Fruit fly (Drosophila melanogaster) whole organism, prepupa: ENCODE measurements around the gene kat80.

Source experiments
- Blimp-1 ChIP-seq: fragments of 200-800 bp; sonication (Bioruptor generic); optimal IDR thresholded peaks from 3 replicates; lab custom pipeline; 2017; ENCODE audit warnings: missing biosample characterization, missing genetic modification characterization, mild to moderate bottlenecking, moderate library complexity, missing genetic modification reagents
- CG10631 ChIP-seq: fragments of 200-800 bp; sonication (Bioruptor generic); optimal IDR thresholded peaks from 2 replicates; lab custom pipeline; 2016; ENCODE audit warnings: missing biosample characterization, missing genetic modification characterization
- CG10669 ChIP-seq: fragments of 200-800 bp; sonication (Bioruptor generic); optimal IDR thresholded peaks from 3 replicates; lab custom pipeline; 2018; ENCODE audit warnings: missing biosample characterization, mild to moderate bottlenecking, missing genetic modification characterization, moderate library complexity
- CG15336 ChIP-seq: fragments of 200-800 bp; sonication (Bioruptor generic); IDR thresholded peaks from 2 replicates; pipeline ENCODE4 v1.3.6; 2022; ENCODE audit warnings: missing biosample characterization, missing genetic modification characterization
- CG1621 ChIP-seq: fragments of 200-800 bp; sonication (Bioruptor generic); optimal IDR thresholded peaks from 3 replicates; lab custom pipeline; 2018; ENCODE audit warnings: missing biosample characterization, mild to moderate bottlenecking, missing genetic modification characterization
- CG31627 ChIP-seq: fragments of 200-800 bp; sonication (Bioruptor generic); optimal IDR thresholded peaks from 3 replicates; lab custom pipeline; 2016; ENCODE audit warnings: missing biosample characterization, missing genetic modification characterization
- CG32006 ChIP-seq: fragments of 200-800 bp; sonication (Bioruptor generic); optimal IDR thresholded peaks from 3 replicates; lab custom pipeline; 2017; ENCODE audit warnings: missing biosample characterization, mild to moderate bottlenecking, missing genetic modification characterization
- CG34406 ChIP-seq: fragments of 200-800 bp; sonication (Bioruptor generic); optimal IDR thresholded peaks from 3 replicates; lab custom pipeline; 2016; ENCODE audit warnings: missing biosample characterization, missing genetic modification characterization
- CG3919 ChIP-seq: fragments of 200-800 bp; sonication (Bioruptor generic); optimal IDR thresholded peaks from 3 replicates; lab custom pipeline; 2016; ENCODE audit warnings: missing biosample characterization, missing genetic modification characterization
- CG4318 ChIP-seq: fragments of 200-800 bp; sonication (Bioruptor generic); optimal IDR thresholded peaks from 3 replicates; lab custom pipeline; 2017; ENCODE audit warnings: missing biosample characterization, mild to moderate bottlenecking, missing genetic modification characterization
- CG6163 ChIP-seq: fragments of 200-800 bp; sonication (Bioruptor generic); IDR thresholded peaks from 3 replicates; pipeline ENCODE4 v1.3.6; 2022; ENCODE audit warnings: missing biosample characterization, missing genetic modification characterization
- CG6276 ChIP-seq: fragments of 200-800 bp; sonication (Bioruptor generic); optimal IDR thresholded peaks from 2 replicates; lab custom pipeline; 2017; ENCODE audit warnings: missing biosample characterization, mild to moderate bottlenecking, missing genetic modification characterization
- CG6792 ChIP-seq: fragments of 200-800 bp; sonication (Bioruptor generic); optimal IDR thresholded peaks from 3 replicates; lab custom pipeline; 2016; ENCODE audit warnings: missing biosample characterization, missing genetic modification characterization
- CG6808 ChIP-seq: fragments of 200-800 bp; sonication (Bioruptor generic); optimal IDR thresholded peaks from 3 replicates; lab custom pipeline; 2017; ENCODE audit warnings: missing biosample characterization, missing genetic modification characterization, mild to moderate bottlenecking, moderate library complexity, missing genetic modification reagents
- CG6854 ChIP-seq: fragments of 200-800 bp; sonication (Bioruptor generic); optimal IDR thresholded peaks from 2 replicates; lab custom pipeline; 2017; ENCODE audit warnings: missing biosample characterization, mild to moderate bottlenecking, missing genetic modification characterization
- CG7368 ChIP-seq: fragments of 200-800 bp; sonication (Bioruptor generic); optimal IDR thresholded peaks from 3 replicates; lab custom pipeline; 2016; ENCODE audit warnings: missing biosample characterization, missing genetic modification characterization
- CG8119 ChIP-seq: fragments of 200-800 bp; sonication (Bioruptor generic); IDR thresholded peaks from 3 replicates; pipeline ENCODE4 v1.3.6; 2022; ENCODE audit warnings: missing biosample characterization, missing genetic modification characterization
- Eip75B ChIP-seq: fragments of 200-800 bp; sonication (Bioruptor generic); optimal IDR thresholded peaks from 3 replicates; lab custom pipeline; 2016; ENCODE audit warnings: missing biosample characterization, missing genetic modification characterization
- Eip78C ChIP-seq: fragments of 200-800 bp; sonication (Bioruptor generic); peaks from one replicate; lab custom pipeline; 2016; ENCODE audit warnings: missing biosample characterization, missing genetic modification characterization
- Eip93F ChIP-seq: fragments of 200-800 bp; sonication (Bioruptor generic); optimal IDR thresholded peaks from 2 replicates; lab custom pipeline; 2016; ENCODE audit warnings: missing biosample characterization, mild to moderate bottlenecking, missing genetic modification characterization
- Ets21C ChIP-seq: fragments of 200-800 bp; sonication (Bioruptor generic); optimal IDR thresholded peaks from 3 replicates; lab custom pipeline; 2016; ENCODE audit warnings: missing biosample characterization, missing genetic modification characterization
- Ets96B ChIP-seq: fragments of 200-800 bp; optimal IDR thresholded peaks from 2 replicates; lab custom pipeline; 2019; ENCODE audit warnings: missing biosample characterization, mild to moderate bottlenecking, missing genetic modification characterization, moderate library complexity
- Gug ChIP-seq: fragments of 200-800 bp; sonication (Bioruptor generic); IDR thresholded peaks from 2 replicates; pipeline ENCODE4 v1.3.6; 2022; ENCODE audit warnings: missing biosample characterization, missing genetic modification characterization
- Hr39 ChIP-seq: fragments of 200-800 bp; sonication (Bioruptor generic); optimal IDR thresholded peaks from 2 replicates; lab custom pipeline; 2016; ENCODE audit warnings: missing biosample characterization, missing genetic modification characterization
- Lpt ChIP-seq: fragments of 200-800 bp; sonication (Bioruptor generic); optimal IDR thresholded peaks from 3 replicates; lab custom pipeline; 2016; ENCODE audit warnings: missing biosample characterization, missing genetic modification characterization
- Met ChIP-seq: fragments of 200-800 bp; sonication (Bioruptor generic); optimal IDR thresholded peaks from 3 replicates; lab custom pipeline; 2016; ENCODE audit warnings: missing biosample characterization, missing genetic modification characterization
- OdsH ChIP-seq: fragments of 200-800 bp; sonication (Bioruptor generic); optimal IDR thresholded peaks from 3 replicates; lab custom pipeline; 2016; ENCODE audit warnings: missing biosample characterization, missing genetic modification characterization
- Smox ChIP-seq: fragments of 200-800 bp; sonication (Bioruptor generic); optimal IDR thresholded peaks from 3 replicates; lab custom pipeline; 2016; ENCODE audit warnings: missing biosample characterization, missing genetic modification characterization
- Sox102F ChIP-seq: fragments of 200-800 bp; sonication (Bioruptor generic); optimal IDR thresholded peaks from 2 replicates; lab custom pipeline; 2016; ENCODE audit warnings: missing biosample characterization, mild to moderate bottlenecking, missing genetic modification characterization
- Sox14 ChIP-seq: fragments of 200-800 bp; sonication (Bioruptor generic); optimal IDR thresholded peaks from 3 replicates; lab custom pipeline; 2016; ENCODE audit warnings: missing biosample characterization, missing genetic modification characterization
- Sox15 ChIP-seq: fragments of 200-800 bp; sonication (Bioruptor generic); optimal IDR thresholded peaks from 3 replicates; lab custom pipeline; 2016; ENCODE audit warnings: missing biosample characterization, missing genetic modification characterization
- achi ChIP-seq: fragments of 200-800 bp; sonication (Bioruptor generic); optimal IDR thresholded peaks from 3 replicates; lab custom pipeline; 2016; ENCODE audit warnings: missing biosample characterization, missing genetic modification characterization
- dac ChIP-seq: fragments of 200-800 bp; sonication (Bioruptor generic); optimal IDR thresholded peaks from 2 replicates; lab custom pipeline; 2017; ENCODE audit warnings: missing biosample characterization, mild to moderate bottlenecking, missing genetic modification characterization
- dsx ChIP-seq: fragments of 200-800 bp; optimal IDR thresholded peaks from 3 replicates; lab custom pipeline; 2019; ENCODE audit warnings: missing biosample characterization, mild to moderate bottlenecking, missing genetic modification characterization, moderate library complexity; ENCODE audit not compliant: poor library complexity, severe bottlenecking
- eg ChIP-seq: fragments of 200-800 bp; sonication (Bioruptor generic); IDR thresholded peaks from 3 replicates; pipeline ENCODE4 v1.3.6; 2022; ENCODE audit warnings: missing biosample characterization, missing genetic modification characterization
- fd59A ChIP-seq: fragments of 200-800 bp; sonication (Bioruptor generic); optimal IDR thresholded peaks from 2 replicates; lab custom pipeline; 2017; ENCODE audit warnings: missing biosample characterization, mild to moderate bottlenecking, missing genetic modification characterization, missing genetic modification reagents
- fd85E ChIP-seq: fragments of 200-800 bp; sonication (Bioruptor generic); optimal IDR thresholded peaks from 3 replicates; lab custom pipeline; 2016; ENCODE audit warnings: missing biosample characterization, missing genetic modification characterization
- fkh ChIP-seq: fragments of 200-800 bp; sonication (Bioruptor generic); optimal IDR thresholded peaks from 3 replicates; lab custom pipeline; 2017; ENCODE audit warnings: missing biosample characterization, mild to moderate bottlenecking, missing genetic modification characterization, moderate library complexity
- lz ChIP-seq: fragments of 200-800 bp; sonication (Bioruptor generic); optimal IDR thresholded peaks from 3 replicates; lab custom pipeline; 2016; ENCODE audit warnings: missing biosample characterization, missing genetic modification characterization
- net ChIP-seq: fragments of 200-800 bp; sonication (Bioruptor generic); optimal IDR thresholded peaks from 3 replicates; lab custom pipeline; 2016; ENCODE audit warnings: missing biosample characterization, missing genetic modification characterization
- salr ChIP-seq, 2 experiments: fragments of 200-800 bp; sonication (Bioruptor generic); optimal IDR thresholded peaks; 3 replicates each; lab custom pipeline; 2016 to 2018; ENCODE audit warnings: missing biosample characterization in 2 of 2, missing genetic modification characterization in 2 of 2, mild to moderate bottlenecking in 1 of 2
- ss ChIP-seq, 2 experiments: fragments of 200-800 bp; sonication (Bioruptor generic); optimal IDR thresholded peaks; 2 replicates in 1 of 2; 3 replicates in 1 of 2; lab custom pipeline; 2017 to 2018; ENCODE audit warnings: mild to moderate bottlenecking in 2 of 2, missing biosample characterization in 2 of 2, missing genetic modification characterization in 2 of 2, moderate library complexity in 1 of 2
- svp ChIP-seq: fragments of 200-800 bp; sonication (Bioruptor generic); peaks from one replicate; lab custom pipeline; 2016; ENCODE audit warnings: missing biosample characterization, missing genetic modification characterization
- topi ChIP-seq: fragments of 200-800 bp; sonication (Bioruptor generic); optimal IDR thresholded peaks from 3 replicates; lab custom pipeline; 2016; ENCODE audit warnings: missing biosample characterization, missing genetic modification characterization
- vri ChIP-seq: fragments of 200-800 bp; sonication (Bioruptor generic); optimal IDR thresholded peaks from 3 replicates; lab custom pipeline; 2016; ENCODE audit warnings: missing biosample characterization, mild to moderate bottlenecking, missing genetic modification characterization

Gene kat80

dm6 chrX:16270795-16271194 lies 5.2 kb downstream of the kat80 start, which contains the start of gene Mfe2 (continued):
- TF ChIP-seq Ets21C (GFP tag; lab: Kevin White, UChicago) (peak; percentile 16), dsx (peak; percentile 42), achi (GFP tag; lab: Kevin White, UChicago) (no peak), eg (GFP tag; lab: Robert Waterston, UW) (peak; percentile 43; the same call in 1 of the 3 replicates), fd59A (GFP tag; lab: Kevin White, UChicago) (no peak), CG6276 (GFP tag; lab: Kevin White, UChicago) (peak; percentile 70), OdsH (GFP tag; lab: Kevin White, UChicago) (no peak), Ets96B (tag; lab: Kevin White, UChicago) (peak; percentile 24), Sox15 (GFP tag; lab: Kevin White, UChicago) (no peak), CG6163 (GFP tag; lab: Robert Waterston, UW) (peak; percentile 21; the same call in 1 of the 3 replicates), Hr39 (GFP tag; lab: Kevin White, UChicago) (peak; percentile 45), vri (GFP tag; lab: Kevin White, UChicago) (peak; percentile 37), svp (peak; percentile 89), Met (GFP tag; lab: Kevin White, UChicago) (peak; percentile 6), ss (GFP tag; optimal IDR thresholded peaks at IDR 0.05; lab: Kevin White, UChicago) (peak; percentile 84 to 85), salr (GFP tag; optimal IDR thresholded peaks at IDR 0.05; lab: Kevin White, UChicago) (no peak), fkh (GFP tag; lab: Kevin White, UChicago) (no peak), lz (peak; percentile 12), CG3919 (GFP tag; lab: Kevin White, UChicago) (peak; percentile 46), net (peak; percentile 50), CG10631 (GFP tag; lab: Kevin White, UChicago) (peak; percentile 28), fd85E (GFP tag; lab: Kevin White, UChicago) (peak; percentile 13), CG1621 (tag; lab: Kevin White, UChicago) (peak; percentile 62), CG7368 (GFP tag; lab: Kevin White, UChicago) (peak; percentile 40)

dm6 chrX:16266437-16266836 lies 9.5 kb downstream of the kat80 start, which contains the start of gene CG12507:
Gene CG12507, minus strand, starts transcription at chrX:16266537.
- no peak for TF ChIP-seq topi
- TF ChIP-seq Sox14 (GFP tag; lab: Kevin White, UChicago) = no peak
- TF ChIP-seq lz = no peak

dm6 chrX:16263415-16263814 lies 12.6 kb downstream of the kat80 start:
- TF ChIP-seq Gug (no peak; the same call in 1 of the 2 replicates), CG15336 (GFP tag; lab: Robert Waterston, UW) (peak; percentile 66), fd59A (GFP tag; lab: Kevin White, UChicago) (peak; percentile 52), svp (peak; percentile 86), topi (peak; percentile 53), CG8119 (peak; percentile 58; the same call in 2 of the 3 replicates), Smox (GFP tag; lab: Kevin White, UChicago) (peak; percentile 49), vri (GFP tag; lab: Kevin White, UChicago) (peak; percentile 26), Lpt (GFP tag; lab: Kevin White, UChicago) (no peak), CG31627 (GFP tag; lab: Kevin White, UChicago) (peak; percentile 53), Eip93F (peak; percentile 9), achi (GFP tag; lab: Kevin White, UChicago) (peak; percentile 60), Sox15 (GFP tag; lab: Kevin White, UChicago) (peak; percentile 10), CG6792 (GFP tag; lab: Kevin White, UChicago) (peak; percentile 59), CG10669 (peak; percentile 65), eg (GFP tag; lab: Robert Waterston, UW) (peak; percentile 42; the same call in 2 of the 3 replicates), CG6854 (GFP tag; lab: Kevin White, UChicago) (peak; percentile 6), CG3919 (GFP tag; lab: Kevin White, UChicago) (peak; percentile 65), Eip78C (GFP tag; lab: Kevin White, UChicago) (peak; percentile 90), Sox102F (peak; percentile 60), CG32006 (GFP tag; lab: Kevin White, UChicago) (peak; percentile 55), CG7368 (GFP tag; lab: Kevin White, UChicago) (peak; percentile 51), lz (peak; percentile 54), salr (GFP tag; optimal IDR thresholded peaks at IDR 0.05; lab: Kevin White, UChicago) (peak in 1 of 2 experiments; percentile 6), CG34406 (GFP tag; lab: Kevin White, UChicago) (peak; percentile 56), dac (GFP tag; lab: Kevin White, UChicago) (no peak), Eip75B (GFP tag; lab: Kevin White, UChicago) (peak; percentile 59), Hr39 (GFP tag; lab: Kevin White, UChicago) (peak; percentile 53), Blimp-1 (GFP tag; lab: Kevin White, UChicago) (no peak), Sox14 (GFP tag; lab: Kevin White, UChicago) (peak; percentile 28), CG4318 (no peak), CG10631 (GFP tag; lab: Kevin White, UChicago) (peak; percentile 50), CG6808 (peak; percentile 60)
